Fruit fly (Drosophila melanogaster): ENCODE results near the gene CG15506.

CG15506 gene

dm6 chr3R:29761569-29761968, 43.1 kb downstream of the CG15506 start:
- no peak for TF ChIP-seq CG8478 (optimal IDR thresholded peaks at IDR 0.05)
- TF ChIP-seq CTCF (optimal IDR thresholded peaks at IDR 0.05): no peak

dm6 chr3R:29762297-29762696, 43.8 kb downstream of the CG15506 start:
- TF ChIP-seq CTCF (optimal IDR thresholded peaks at IDR 0.05) (no peak), CG8478 (optimal IDR thresholded peaks at IDR 0.05) (no peak)

- TF ChIP-seq CTCF (optimal IDR thresholded peaks at IDR 0.05) (no peak), CG8478 (optimal IDR thresholded peaks at IDR 0.05) (no peak)
These were observed 44.7 kb downstream of the CG15506 start for dm6 chr3R:29763154-29763553.

- TF ChIP-seq CTCF (optimal IDR thresholded peaks at IDR 0.05): no peak
- TF ChIP-seq CG8478 (optimal IDR thresholded peaks at IDR 0.05): no peak
These were observed 45.3 kb downstream of the CG15506 start for dm6 chr3R:29763804-29764203.

dm6 chr3R:29764249-29765042, 46.0 kb downstream of the CG15506 start:
- TF ChIP-seq CTCF (optimal IDR thresholded peaks at IDR 0.05): no peak
- no peak for TF ChIP-seq CG8478 (optimal IDR thresholded peaks at IDR 0.05)

- TF ChIP-seq CTCF (optimal IDR thresholded peaks at IDR 0.05): no peak
- TF ChIP-seq CG8478 (optimal IDR thresholded peaks at IDR 0.05): no peak
These were observed 47.0 kb downstream of the CG15506 start, which contains the start of gene kay for dm6 chr3R:29765267-29766095. Gene kay (plus strand): TSS chr3R:29765995.

- no peak for TF ChIP-seq CG8478 (optimal IDR thresholded peaks at IDR 0.05)
- no peak for TF ChIP-seq CTCF (optimal IDR thresholded peaks at IDR 0.05)
These were observed 48.8 kb downstream of the CG15506 start for dm6 chr3R:29767236-29767635.

dm6 chr3R:29770930-29771329, 52.5 kb downstream of the CG15506 start:
- no peak for TF ChIP-seq CG8478 (optimal IDR thresholded peaks at IDR 0.05)
- TF ChIP-seq CTCF (optimal IDR thresholded peaks at IDR 0.05): no peak

- TF ChIP-seq CTCF (optimal IDR thresholded peaks at IDR 0.05) (no peak), CG8478 (optimal IDR thresholded peaks at IDR 0.05) (peak; percentile 22)
These were observed 53.2 kb downstream of the CG15506 start for dm6 chr3R:29771645-29772089.
